Fruit fly (Drosophila melanogaster) whole organism, embryonic: ENCODE measurements around the gene CG16772.

ENCODE experiments used
- Awh ChIP-seq: fragments of 200-800 bp; sonication (Bioruptor generic); IDR thresholded peaks from 2 replicates; pipeline ENCODE4, ENCODE4 v1.3.6; 2022; ENCODE audit warnings: missing biosample characterization, missing genetic modification characterization
- B-H2 ChIP-seq: fragments of 200-800 bp; sonication (Bioruptor generic); optimal IDR thresholded peaks from 2 replicates; lab custom pipeline; 2018; ENCODE audit warnings: missing biosample characterization, mild to moderate bottlenecking, missing genetic modification characterization
- BtbVII ChIP-seq: fragments of 200-800 bp; sonication (Bioruptor generic); optimal IDR thresholded peaks from 3 replicates; lab custom pipeline; 2017; ENCODE audit warnings: missing biosample characterization, mild to moderate bottlenecking, missing genetic modification characterization
- CG10366 ChIP-seq: fragments of 200-800 bp; sonication (Bioruptor generic); IDR thresholded peaks from 2 replicates; pipeline ENCODE4 v1.3.6; 2022; ENCODE audit warnings: missing biosample characterization, missing genetic modification characterization
- CG10565 ChIP-seq: fragments of 200-800 bp; sonication (Bioruptor generic); optimal IDR thresholded peaks from 3 replicates; lab custom pipeline; 2016; ENCODE audit warnings: missing biosample characterization, mild to moderate bottlenecking, missing genetic modification characterization
- CG11723 ChIP-seq: fragments of 200-800 bp; sonication (Bioruptor generic); optimal IDR thresholded peaks from 2 replicates; lab custom pipeline; 2017; ENCODE audit warnings: missing biosample characterization, mild to moderate bottlenecking, missing genetic modification characterization
- CG17359 ChIP-seq: fragments of 200-800 bp; sonication (Bioruptor generic); optimal IDR thresholded peaks from 3 replicates; lab custom pipeline; 2018; ENCODE audit warnings: missing biosample characterization, mild to moderate bottlenecking, missing genetic modification characterization, moderate library complexity
- CG18262 ChIP-seq: fragments of 200-800 bp; optimal IDR thresholded peaks from 3 replicates; lab custom pipeline; 2019; ENCODE audit warnings: missing biosample characterization, mild to moderate bottlenecking, missing genetic modification characterization, moderate library complexity
- CG1832 ChIP-seq: fragments of 200-800 bp; sonication (Bioruptor generic); optimal IDR thresholded peaks from 2 replicates; lab custom pipeline; 2017; ENCODE audit warnings: missing biosample characterization, mild to moderate bottlenecking, missing genetic modification characterization, inconsistent platforms
- CG18764 ChIP-seq: fragments of 200-800 bp; sonication (Bioruptor generic); optimal IDR thresholded peaks from 3 replicates; lab custom pipeline; 2016; ENCODE audit warnings: missing biosample characterization, missing genetic modification characterization
- CG2889 ChIP-seq: fragments of 200-800 bp; sonication (Bioruptor generic); IDR thresholded peaks from 3 replicates; pipeline ENCODE4 v1.3.6; 2022; ENCODE audit warnings: missing biosample characterization, missing genetic modification characterization
- CG32532 ChIP-seq: fragments of 200-800 bp; sonication (Bioruptor generic); IDR thresholded peaks from 2 replicates; pipeline ENCODE4 v1.3.6; 2022; ENCODE audit warnings: missing biosample characterization, missing genetic modification characterization
- CG3281 ChIP-seq: fragments of 200-800 bp; sonication (Bioruptor generic); optimal IDR thresholded peaks from 3 replicates; lab custom pipeline; 2017; ENCODE audit warnings: missing biosample characterization, mild to moderate bottlenecking, missing genetic modification characterization
- CG4854 ChIP-seq: fragments of 200-800 bp; sonication (Bioruptor generic); optimal IDR thresholded peaks from 2 replicates; lab custom pipeline; 2016; ENCODE audit warnings: missing biosample characterization, missing genetic modification characterization, inconsistent platforms
- CG5180 ChIP-seq: fragments of 200-800 bp; sonication (Bioruptor generic); optimal IDR thresholded peaks from 3 replicates; lab custom pipeline; 2017; ENCODE audit warnings: missing biosample characterization, missing genetic modification characterization, mild to moderate bottlenecking, moderate library complexity, missing genetic modification reagents
- CG5245 ChIP-seq: fragments of 200-800 bp; sonication (Bioruptor generic); optimal IDR thresholded peaks from 3 replicates; lab custom pipeline; 2016; ENCODE audit warnings: missing biosample characterization, missing genetic modification characterization
- CG6765 ChIP-seq: fragments of 200-800 bp; sonication (Bioruptor generic); optimal IDR thresholded peaks from 3 replicates; lab custom pipeline; 2017; ENCODE audit warnings: missing biosample characterization, mild to moderate bottlenecking, missing genetic modification characterization
- CG6813 ChIP-seq: fragments of 200-800 bp; sonication (Bioruptor generic); optimal IDR thresholded peaks from 2 replicates; lab custom pipeline; 2017; ENCODE audit warnings: missing biosample characterization, missing genetic modification characterization, mild to moderate bottlenecking, moderate library complexity, missing genetic modification reagents
- CG6854 ChIP-seq: fragments of 200-800 bp; sonication (Bioruptor generic); optimal IDR thresholded peaks from 3 replicates; lab custom pipeline; 2017; ENCODE audit warnings: missing biosample characterization, mild to moderate bottlenecking, missing genetic modification characterization
- CG7357 ChIP-seq: fragments of 200-800 bp; sonication (Bioruptor generic); IDR thresholded peaks from 3 replicates; pipeline ENCODE4 v1.3.6; 2022; ENCODE audit warnings: missing biosample characterization, missing genetic modification characterization
- CG8089 ChIP-seq: fragments of 200-800 bp; sonication (Bioruptor generic); optimal IDR thresholded peaks from 3 replicates; lab custom pipeline; 2016; ENCODE audit warnings: missing biosample characterization, missing genetic modification characterization
- CG9215 ChIP-seq: fragments of 200-800 bp; sonication (Bioruptor generic); IDR thresholded peaks from 2 replicates; pipeline ENCODE4 v1.3.6; 2022; ENCODE audit warnings: missing biosample characterization, missing genetic modification characterization
- D ChIP-seq, 2 experiments: fragments of 200-800 bp in 1 of 2; fragments of >200 bp in 1 of 2; sonication (Bioruptor generic) in 1 of 2; optimal IDR thresholded peaks; 2 replicates in 1 of 2; 3 replicates in 1 of 2; lab custom pipeline; 2017; ENCODE audit warnings: mild to moderate bottlenecking in 1 of 2, missing biosample characterization in 1 of 2, missing genetic modification characterization in 1 of 2, missing genetic modification reagents in 1 of 2
- GATAe ChIP-seq: fragments of 200-800 bp; sonication (Bioruptor generic); conservative IDR thresholded peaks from 2 replicates; pipeline ENCODE4 v1.3.6; 2022; ENCODE audit warnings: missing biosample characterization, missing genetic modification characterization
- HmgZ ChIP-seq: fragments of 200-800 bp; sonication (Bioruptor generic); optimal IDR thresholded peaks from 2 replicates; lab custom pipeline; 2018; ENCODE audit warnings: missing biosample characterization, mild to moderate bottlenecking, missing genetic modification characterization
- Med ChIP-seq: fragments of 200-800 bp; sonication (Bioruptor generic); peaks from one replicate; lab custom pipeline; 2016; ENCODE audit warnings: missing biosample characterization, missing genetic modification characterization, mild to moderate bottlenecking, inconsistent platforms, moderate library complexity
- Side ChIP-seq: fragments of 200-800 bp; sonication (Bioruptor generic); optimal IDR thresholded peaks from 2 replicates; lab custom pipeline; 2016; ENCODE audit warnings: missing biosample characterization, missing genetic modification characterization
- ato ChIP-seq: fragments of 200-800 bp; sonication (Bioruptor generic); IDR thresholded peaks from 2 replicates; pipeline ENCODE4 v1.3.6; 2022; ENCODE audit warnings: missing biosample characterization, missing genetic modification characterization; ENCODE audit not compliant: partially characterized antibody
- az2 ChIP-seq: fragments of 200-800 bp; sonication (Bioruptor generic); optimal IDR thresholded peaks from 3 replicates; lab custom pipeline; 2016; ENCODE audit warnings: missing biosample characterization, missing genetic modification characterization
- bbx ChIP-seq: fragments of 200-800 bp; sonication (Bioruptor generic); IDR thresholded peaks from 2 replicates; pipeline ENCODE4 v1.3.6; 2022; ENCODE audit warnings: missing biosample characterization, missing genetic modification characterization; ENCODE audit not compliant: partially characterized antibody
- cato ChIP-seq: fragments of 200-800 bp; sonication (Bioruptor generic); optimal IDR thresholded peaks from 2 replicates; lab custom pipeline; 2016; ENCODE audit warnings: missing biosample characterization, missing genetic modification characterization, borderline replicate concordance
- caup ChIP-seq: fragments of 200-800 bp; sonication (Bioruptor generic); optimal IDR thresholded peaks from 3 replicates; lab custom pipeline; 2017; ENCODE audit warnings: missing biosample characterization, mild to moderate bottlenecking, missing genetic modification characterization, moderate library complexity; ENCODE audit not compliant: severe bottlenecking
- chn ChIP-seq: fragments of 200-800 bp; sonication (Bioruptor generic); optimal IDR thresholded peaks from 2 replicates; lab custom pipeline; 2016; ENCODE audit warnings: missing biosample characterization, missing genetic modification characterization
- en ChIP-seq: fragments of 200-800 bp; sonication (Bioruptor generic); optimal IDR thresholded peaks from 2 replicates; lab custom pipeline; 2016; ENCODE audit warnings: missing biosample characterization, missing genetic modification characterization
- gem ChIP-seq: fragments of 200-800 bp; sonication (Bioruptor generic); optimal IDR thresholded peaks from 2 replicates; lab custom pipeline; 2019; ENCODE audit warnings: missing biosample characterization, mild to moderate bottlenecking, missing genetic modification characterization, moderate library complexity
- gfzf ChIP-seq: fragments of 200-800 bp; sonication (Bioruptor generic); optimal IDR thresholded peaks from 2 replicates; lab custom pipeline; 2016; ENCODE audit warnings: missing biosample characterization, mild to moderate bottlenecking, missing genetic modification characterization, moderate library complexity
- insv ChIP-seq, 2 experiments: fragments of 200-800 bp; sonication (Bioruptor generic); optimal IDR thresholded peaks; 3 replicates each; lab custom pipeline; 2016 to 2018; ENCODE audit warnings: missing biosample characterization in 2 of 2, missing genetic modification characterization in 2 of 2
- klu ChIP-seq: fragments of 200-800 bp; sonication (Bioruptor generic); IDR thresholded peaks from 2 replicates; pipeline ENCODE4 v1.3.6; 2022; ENCODE audit warnings: missing biosample characterization, missing genetic modification characterization
- lbe ChIP-seq: fragments of 200-800 bp; sonication (Bioruptor generic); optimal IDR thresholded peaks from 2 replicates; lab custom pipeline; 2016; ENCODE audit warnings: missing biosample characterization, mild to moderate bottlenecking, missing genetic modification characterization
- nerfin-1 ChIP-seq: fragments of 200-800 bp; sonication (Bioruptor generic); optimal IDR thresholded peaks from 3 replicates; lab custom pipeline; 2019; ENCODE audit warnings: missing biosample characterization, mild to moderate bottlenecking, missing genetic modification characterization, moderate library complexity
- sc ChIP-seq, 3 experiments: fragments of >200 bp in 2 of 3; fragments of 200-800 bp in 1 of 3; sonication (Bioruptor generic) in 1 of 3; optimal IDR thresholded peaks; 2 replicates in 2 of 3; 3 replicates in 1 of 3; lab custom pipeline; 2017; ENCODE audit warnings: mild to moderate bottlenecking in 1 of 3, missing biosample characterization in 1 of 3, missing genetic modification characterization in 1 of 3, missing genetic modification reagents in 1 of 3
- sens-2 ChIP-seq: fragments of 200-800 bp; sonication (Bioruptor generic); IDR thresholded peaks from 2 replicates; pipeline ENCODE4 v1.3.6; 2022; ENCODE audit warnings: missing biosample characterization, missing genetic modification characterization
- so ChIP-seq: fragments of 200-800 bp; sonication (Bioruptor generic); IDR thresholded peaks from 3 replicates; pipeline ENCODE4 v1.3.6; 2022; ENCODE audit warnings: missing biosample characterization, missing genetic modification characterization
- usp ChIP-seq: fragments of >200 bp; optimal IDR thresholded peaks from 2 replicates; lab custom pipeline; 2017; ENCODE audit warnings: missing biosample characterization, missing genetic modification characterization
- vnd ChIP-seq: fragments of 200-800 bp; sonication (Bioruptor generic); IDR thresholded peaks from 3 replicates; pipeline ENCODE4 v1.3.6; 2022; ENCODE audit warnings: missing biosample characterization, missing genetic modification characterization; ENCODE audit not compliant: partially characterized antibody
- vvl ChIP-seq: fragments of 200-800 bp; sonication (Bioruptor generic); IDR thresholded peaks from 2 replicates; pipeline ENCODE4 v1.3.6; 2022; ENCODE audit warnings: missing biosample characterization, missing genetic modification characterization
- wek ChIP-seq: fragments of 200-800 bp; sonication (Bioruptor generic); optimal IDR thresholded peaks from 3 replicates; lab custom pipeline; 2018; ENCODE audit warnings: missing biosample characterization, mild to moderate bottlenecking, missing genetic modification characterization, moderate library complexity
- wor ChIP-seq: fragments of 200-800 bp; sonication (Bioruptor generic); IDR thresholded peaks from 2 replicates; pipeline ENCODE4 v1.3.6; 2022; ENCODE audit warnings: missing biosample characterization, missing genetic modification characterization
- z ChIP-seq: fragments of 200-800 bp; sonication (Bioruptor generic); IDR thresholded peaks from 3 replicates; pipeline ENCODE4 v1.3.6; 2022; ENCODE audit warnings: missing biosample characterization, missing genetic modification characterization

The CG16772 gene

dm6 chr2L:19941352-19941851 lies 21.1 kb upstream of the CG16772 start (continued):
- TF ChIP-seq az2 (GFP tag; lab: Kevin White, UChicago) (peak; percentile 85), z (no peak), bbx (GFP tag; lab: Robert Waterston, UW) (no peak), CG18764 (peak; percentile 77), CG4854 (GFP tag; lab: Kevin White, UChicago) (peak; percentile 23), CG6765 (GFP tag; lab: Kevin White, UChicago) (peak; percentile 49), B-H2 (GFP tag; lab: Kevin White, UChicago) (no peak), en (GFP tag; lab: Kevin White, UChicago) (peak; percentile 51), CG18262 (tag; lab: Kevin White, UChicago) (peak; percentile 82), wek (peak; percentile 12), CG32532 (GFP tag; lab: Robert Waterston, UW) (peak; percentile 95), CG1832 (GFP tag; lab: Kevin White, UChicago) (no peak), cato (GFP tag; lab: Kevin White, UChicago) (peak; percentile 76), CG8089 (peak; percentile 75), Side (GFP tag; lab: Kevin White, UChicago) (peak; percentile 91), vnd (GFP tag; lab: Robert Waterston, UW) (no peak), Med (GFP tag; lab: Kevin White, UChicago) (peak; percentile 85), BtbVII (GFP tag; lab: Kevin White, UChicago) (peak; percentile 84), CG17359 (tag; lab: Kevin White, UChicago) (peak; percentile 82), HmgZ (tag; lab: Kevin White, UChicago) (peak; percentile 84), ato (GFP tag; lab: Robert Waterston, UW) (no peak), gfzf (GFP tag; lab: Kevin White, UChicago) (no peak), vvl (GFP tag; lab: Robert Waterston, UW) (peak; percentile 89), CG3281 (GFP tag; lab: Kevin White, UChicago) (peak; percentile 73), CG6854 (peak; percentile 45), CG7357 (GFP tag; lab: Robert Waterston, UW) (peak; percentile 84), GATAe (peak; percentile 59), CG10565 (GFP tag; lab: Kevin White, UChicago) (no peak), chn (peak; percentile 85), CG6813 (peak; percentile 76), CG10366 (GFP tag; lab: Robert Waterston, UW) (peak; percentile 90), usp (GFP tag; lab: Kevin White, UChicago) (no peak), CG11723 (peak; percentile 66), gem (peak; percentile 92), CG2889 (GFP tag; lab: Robert Waterston, UW) (peak; percentile 87), CG9215 (GFP tag; lab: Robert Waterston, UW) (peak; percentile 88), lbe (peak; percentile 68), insv (GFP tag; optimal IDR thresholded peaks at IDR 0.05; lab: Kevin White, UChicago) (peak in 1 of 2 experiments; percentile 11), so (GFP tag; lab: Robert Waterston, UW) (peak; percentile 93), klu (GFP tag; lab: Robert Waterston, UW) (peak; percentile 97), wor (GFP tag; lab: Robert Waterston, UW) (peak; percentile 80), CG5180 (GFP tag; lab: Kevin White, UChicago) (peak; percentile 53), caup (GFP tag; lab: Kevin White, UChicago) (peak; percentile 49), D (optimal IDR thresholded peaks at IDR 0.05; lab: Kevin White, UChicago) (no peak), D (GFP tag; optimal IDR thresholded peaks at IDR 0.05; lab: Kevin White, UChicago) (peak; percentile 67), CG5245 (no peak), nerfin-1 (tag; lab: Kevin White, UChicago) (peak; percentile 61), Awh (peak; percentile 90), sc (optimal IDR thresholded peaks at IDR 0.05; lab: Kevin White, UChicago) (no peak), sc (GFP tag; optimal IDR thresholded peaks at IDR 0.05; lab: Kevin White, UChicago) (peak; percentile 60), sens-2 (GFP tag; lab: Robert Waterston, UW) (peak; percentile 81)
